Worm (Caenorhabditis elegans) whole organism, L2 larva: Measurements from ENCODE around the gene ttr-46.
A peak's percentile ranks its signal among the peaks of the same experiment; 100 is the strongest.

Experiments used
- C34F6.9 ChIP-seq: fragments of 150-350 bp; optimal IDR thresholded peaks from 2 replicates; lab custom pipeline; 2014; ENCODE audit warnings: missing biosample characterization, missing genetic modification characterization
- F13H6.1 ChIP-seq: sonication (generic microtip); optimal IDR thresholded peaks from 2 replicates; lab custom pipeline; 2016; ENCODE audit warnings: missing genetic modification characterization, missing compliant biosample characterization
- R02D3.7 ChIP-seq: fragments of 150-350 bp; optimal IDR thresholded peaks from 2 replicates; lab custom pipeline; 2014; ENCODE audit warnings: missing biosample characterization, missing genetic modification characterization
- ama-1 ChIP-seq: fragments of 150-350 bp; optimal IDR thresholded peaks from 2 replicates; lab custom pipeline; 2018; ENCODE audit warnings: inconsistent platforms
- blmp-1 ChIP-seq: sonication (generic microtip); optimal IDR thresholded peaks from 2 replicates; lab custom pipeline; 2017; ENCODE audit warnings: missing genetic modification characterization, mild to moderate bottlenecking, missing compliant biosample characterization, antibody characterized with exemption, moderate library complexity; ENCODE audit not compliant: insufficient read depth
- ceh-16 ChIP-seq: fragments of 150-350 bp; optimal IDR thresholded peaks from 2 replicates; lab custom pipeline; 2014; ENCODE audit warnings: missing biosample characterization, missing genetic modification characterization
- ceh-82 ChIP-seq: fragments of 150-350 bp; optimal IDR thresholded peaks from 2 replicates; lab custom pipeline; 2014; ENCODE audit warnings: missing biosample characterization, missing genetic modification characterization
- dmd-4 ChIP-seq: sonication (generic microtip); optimal IDR thresholded peaks from 2 replicates; lab custom pipeline; 2017; ENCODE audit warnings: missing biosample characterization, missing genetic modification characterization
- egl-27 ChIP-seq: sonication (generic microtip); optimal IDR thresholded peaks from 3 replicates; lab custom pipeline; 2017; ENCODE audit warnings: missing biosample characterization, missing genetic modification reagents, missing genetic modification characterization
- elt-3 ChIP-seq: sonication (generic microtip); optimal IDR thresholded peaks from 2 replicates; lab custom pipeline; 2017; ENCODE audit warnings: missing biosample characterization, missing genetic modification characterization
- fos-1 ChIP-seq: fragments of 150-350 bp; optimal IDR thresholded peaks from 2 replicates; lab custom pipeline; 2014; ENCODE audit warnings: missing biosample characterization, missing genetic modification characterization
- lin-11 ChIP-seq: fragments of 150-350 bp; sonication (generic microtip); optimal IDR thresholded peaks from 2 replicates; lab custom pipeline; 2014; ENCODE audit warnings: missing biosample characterization, missing genetic modification characterization, inconsistent platforms, mixed read lengths
- lin-39 ChIP-seq: fragments of 150-350 bp; optimal IDR thresholded peaks from 2 replicates; lab custom pipeline; 2014; ENCODE audit warnings: missing biosample characterization, missing genetic modification reagents, missing genetic modification characterization
- lsy-2 ChIP-seq, 2 experiments: fragments of 150-350 bp in 1 of 2; sonication (generic microtip) in 1 of 2; optimal IDR thresholded peaks; 2 replicates each; lab custom pipeline; 2014 to 2017; ENCODE audit warnings: missing biosample characterization in 2 of 2, missing genetic modification characterization in 2 of 2
- mab-5 ChIP-seq: fragments of 150-350 bp; optimal IDR thresholded peaks from 2 replicates; lab custom pipeline; 2014; ENCODE audit warnings: missing biosample characterization, missing genetic modification characterization
- mbf-1 ChIP-seq: sonication (generic microtip); optimal IDR thresholded peaks from 2 replicates; lab custom pipeline; 2017; ENCODE audit warnings: missing biosample characterization, missing genetic modification characterization
- mdl-1 ChIP-seq, 2 experiments: fragments of 150-350 bp in 1 of 2; sonication (generic microtip) in 1 of 2; optimal IDR thresholded peaks; 2 replicates each; lab custom pipeline; 2017; ENCODE audit warnings: missing biosample characterization in 2 of 2, missing genetic modification characterization in 2 of 2
- nhr-11 ChIP-seq: fragments of 150-350 bp; optimal IDR thresholded peaks from 2 replicates; lab custom pipeline; 2014; ENCODE audit warnings: missing biosample characterization, missing genetic modification characterization
- nhr-129 ChIP-seq: fragments of 150-350 bp; optimal IDR thresholded peaks from 2 replicates; lab custom pipeline; 2014; ENCODE audit warnings: missing biosample characterization, missing genetic modification characterization
- nhr-21 ChIP-seq: fragments of 150-350 bp; optimal IDR thresholded peaks from 2 replicates; lab custom pipeline; 2014; ENCODE audit warnings: missing biosample characterization, missing genetic modification characterization
- nhr-25 ChIP-seq: fragments of 150-350 bp; sonication (generic microtip); optimal IDR thresholded peaks from 3 replicates; lab custom pipeline; 2014; ENCODE audit warnings: missing biosample characterization, missing genetic modification characterization
- nhr-6 ChIP-seq: fragments of 150-350 bp; optimal IDR thresholded peaks from 2 replicates; lab custom pipeline; 2014; ENCODE audit warnings: missing biosample characterization, missing genetic modification characterization
- nhr-77 ChIP-seq: fragments of 150-350 bp; optimal IDR thresholded peaks from 2 replicates; lab custom pipeline; 2014; ENCODE audit warnings: missing biosample characterization, missing genetic modification characterization
- sem-4 ChIP-seq: fragments of 150-350 bp; optimal IDR thresholded peaks from 2 replicates; lab custom pipeline; 2014; ENCODE audit warnings: missing biosample characterization, missing genetic modification reagents, missing genetic modification characterization
- sma-3 ChIP-seq: sonication (generic microtip); optimal IDR thresholded peaks from 2 replicates; lab custom pipeline; 2016; ENCODE audit warnings: missing genetic modification reagents, missing genetic modification characterization, missing compliant biosample characterization
- sma-9 ChIP-seq, 2 experiments: fragments of 150-350 bp in 1 of 2; sonication (generic microtip) in 1 of 2; optimal IDR thresholded peaks; 2 replicates each; lab custom pipeline; 2014 to 2016; ENCODE audit warnings: missing genetic modification characterization in 2 of 2, mild to moderate bottlenecking in 1 of 2, missing biosample characterization in 1 of 2, missing compliant biosample characterization in 1 of 2, missing genetic modification reagents in 1 of 2, moderate library complexity in 1 of 2
- unc-39 ChIP-seq: fragments of 150-350 bp; optimal IDR thresholded peaks from 2 replicates; lab custom pipeline; 2014; ENCODE audit warnings: missing biosample characterization, missing genetic modification characterization
- unc-62 ChIP-seq: fragments of 150-350 bp; optimal IDR thresholded peaks from 2 replicates; lab custom pipeline; 2014; ENCODE audit warnings: missing biosample characterization, missing genetic modification reagents, missing genetic modification characterization
- zag-1 ChIP-seq: fragments of 150-350 bp; optimal IDR thresholded peaks from 2 replicates; lab custom pipeline; 2014; ENCODE audit warnings: missing biosample characterization, missing genetic modification characterization
- ztf-4 ChIP-seq: fragments of 150-350 bp; optimal IDR thresholded peaks from 2 replicates; lab custom pipeline; 2014; ENCODE audit warnings: missing biosample characterization, missing genetic modification characterization

Gene ttr-46

DNA sequence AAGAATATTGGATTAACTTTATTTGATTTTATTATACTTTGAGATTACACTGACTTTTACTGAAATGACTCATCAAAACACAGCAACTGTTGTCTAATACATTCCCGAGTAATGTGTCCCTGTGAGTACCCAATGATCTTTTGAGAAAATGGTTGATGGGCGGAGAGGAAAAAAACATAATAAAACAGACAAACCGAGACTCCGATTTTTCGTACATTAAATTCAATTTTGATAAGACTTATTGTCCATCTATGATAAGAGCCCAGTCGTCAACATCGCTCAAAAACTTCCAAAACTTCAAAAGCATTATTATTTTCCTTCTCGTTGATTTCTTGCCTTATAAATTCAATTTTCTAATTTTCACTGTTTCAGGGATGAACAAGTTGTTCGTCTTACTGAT, at the start of gene ttr-46:
Gene ttr-46 (plus strand): TSS at position 373 of the 400 bp plus-strand sequence.
- peak; percentile 56 for TF ChIP-seq fos-1 (tag; lab: Kevin White, UChicago)
- TF ChIP-seq ceh-16: no peak
- TF ChIP-seq zag-1: no peak
- TF ChIP-seq, all 48 proteins: peak for 1

DNA sequence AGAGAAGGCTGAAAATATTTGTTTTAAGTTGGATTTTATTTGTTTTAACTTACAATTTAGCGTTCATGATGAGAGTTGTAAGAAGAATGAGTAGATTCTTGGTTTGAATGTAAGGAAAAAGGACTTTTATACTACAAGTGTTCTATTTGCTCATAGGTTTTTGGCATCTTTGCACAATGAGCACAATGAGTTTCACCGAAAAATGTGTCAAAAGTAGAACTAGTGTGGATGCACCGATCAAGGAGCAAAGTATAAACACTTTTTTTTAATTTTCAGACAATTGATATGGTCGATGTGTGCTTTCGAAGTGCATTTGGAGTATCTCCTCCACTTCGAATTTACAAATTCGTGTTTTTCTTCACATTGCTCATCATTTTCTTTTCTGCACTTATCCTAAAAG, 44.9 kb upstream of the ttr-46 start, which contains the start of gene fipr-11:
Gene fipr-11 (minus strand): TSS at position 101 of the 400 bp plus-strand sequence.
- no peak for TF ChIP-seq ceh-82 (tag; lab: Kevin White, UChicago)
- TF ChIP-seq unc-62 (GFP tag; lab: Kevin White, UChicago): no peak
- TF ChIP-seq elt-3 (tag; lab: Kevin White, UChicago): no peak
- TF ChIP-seq ceh-16: no peak
- TF ChIP-seq C34F6.9 (tag; lab: Kevin White, UChicago): no peak
- no peak for TF ChIP-seq nhr-25 (tag; lab: Kevin White, UChicago)
- TF ChIP-seq nhr-11 (tag; lab: Kevin White, UChicago): no peak
- no peak for TF ChIP-seq lsy-2 (tag; optimal IDR thresholded peaks at IDR 0.05; lab: Kevin White, UChicago)
- no peak for TF ChIP-seq lin-11
- TF ChIP-seq nhr-129: no peak
- no peak for TF ChIP-seq blmp-1 (tag; lab: Kevin White, UChicago)
- no peak for TF ChIP-seq sem-4 (tag; lab: Kevin White, UChicago)
- TF ChIP-seq zag-1: no peak
- TF ChIP-seq sma-3 (GFP tag; lab: Kevin White, UChicago): no peak
- no peak for TF ChIP-seq mbf-1

DNA sequence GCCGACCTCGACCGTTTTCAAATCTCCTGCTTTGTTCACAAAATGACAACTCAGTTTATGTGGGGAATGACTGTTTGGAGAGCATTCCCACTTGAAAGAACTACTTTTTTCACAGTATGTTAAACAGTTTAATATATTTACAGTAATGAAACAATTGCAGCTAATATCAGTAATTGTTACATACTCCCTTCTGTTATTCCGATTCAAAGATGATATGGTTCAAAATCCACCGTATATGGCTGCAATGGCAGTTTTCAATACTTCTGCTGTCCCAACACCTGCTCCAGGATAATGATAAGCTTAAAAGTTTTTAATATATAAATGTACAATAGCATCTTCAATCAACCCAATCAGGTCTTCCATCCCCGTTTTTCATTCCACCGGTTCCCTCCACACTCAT, 43.8 kb upstream of the ttr-46 start:
- TF ChIP-seq nhr-21 (no peak), lin-11 (no peak)

DNA sequence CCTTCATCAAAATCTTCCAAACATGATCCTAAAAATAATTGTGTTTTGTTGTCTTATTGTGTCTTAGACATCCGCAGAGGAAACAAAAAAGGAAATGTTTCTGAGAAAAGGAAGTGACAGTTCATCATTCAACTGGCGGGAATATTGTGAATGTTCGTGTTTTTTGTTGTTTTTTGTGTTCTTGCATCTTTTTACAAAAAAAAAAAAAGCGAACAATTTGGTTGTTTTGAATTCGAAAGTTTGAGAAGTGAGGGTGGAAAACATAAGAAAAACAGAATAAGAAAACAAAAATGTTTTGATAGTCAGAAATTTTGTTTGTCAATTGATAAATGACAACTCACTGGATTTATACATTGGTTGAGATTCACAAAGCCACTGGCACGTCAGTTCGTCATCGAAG, 41.4 kb upstream of the ttr-46 start:
- TF ChIP-seq nhr-77 (tag; lab: Kevin White, UChicago) (no peak), lin-39 (tag; lab: Kevin White, UChicago) (no peak), mbf-1 (no peak), ama-1 (lab: Kevin White, UChicago) (no peak), fos-1 (tag; lab: Kevin White, UChicago) (no peak), egl-27 (tag; lab: Kevin White, UChicago) (no peak), ztf-4 (no peak), nhr-11 (tag; lab: Kevin White, UChicago) (no peak), sem-4 (tag; lab: Kevin White, UChicago) (no peak), C34F6.9 (tag; lab: Kevin White, UChicago) (no peak), nhr-21 (no peak)

DNA sequence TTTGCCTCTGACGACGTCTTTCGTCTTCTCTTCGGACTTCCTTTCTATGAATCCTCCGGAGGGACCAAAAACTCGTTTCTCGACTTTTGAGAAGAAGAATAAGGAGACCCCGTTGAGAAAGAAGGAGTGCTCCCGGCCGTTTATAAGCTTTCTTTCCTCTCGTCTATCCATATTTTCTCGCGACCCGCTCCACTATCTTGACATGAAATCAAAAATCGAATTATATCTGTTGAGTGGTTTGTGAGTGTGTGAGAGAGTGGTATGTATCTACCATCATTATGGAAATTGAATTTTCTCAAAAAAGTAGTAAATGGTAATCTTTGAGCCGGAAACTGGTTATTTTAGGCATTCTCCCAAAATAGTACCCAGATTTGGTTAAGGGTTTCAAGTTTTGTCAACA, 39.9 kb upstream of the ttr-46 start:
- TF ChIP-seq sma-9 (GFP tag; optimal IDR thresholded peaks at IDR 0.05; lab: Kevin White, UChicago): no peak
- no peak for TF ChIP-seq sma-9 (tag; optimal IDR thresholded peaks at IDR 0.05; lab: Kevin White, UChicago)
- no peak for TF ChIP-seq mab-5 (tag; lab: Kevin White, UChicago)
- no peak for TF ChIP-seq unc-39 (tag; lab: Kevin White, UChicago)
- TF ChIP-seq F13H6.1: no peak
- no peak for TF ChIP-seq mbf-1
- TF ChIP-seq sma-3 (GFP tag; lab: Kevin White, UChicago): no peak
- no peak for TF ChIP-seq lin-11
- TF ChIP-seq dmd-4 (tag; lab: Kevin White, UChicago): no peak
- TF ChIP-seq lin-39 (tag; lab: Kevin White, UChicago): no peak
- TF ChIP-seq mdl-1 (tag; optimal IDR thresholded peaks at IDR 0.05; lab: Kevin White, UChicago): no peak
- TF ChIP-seq ztf-4: no peak
- no peak for TF ChIP-seq nhr-25 (tag; lab: Kevin White, UChicago)
- TF ChIP-seq, all 48 proteins: peak for 0

DNA sequence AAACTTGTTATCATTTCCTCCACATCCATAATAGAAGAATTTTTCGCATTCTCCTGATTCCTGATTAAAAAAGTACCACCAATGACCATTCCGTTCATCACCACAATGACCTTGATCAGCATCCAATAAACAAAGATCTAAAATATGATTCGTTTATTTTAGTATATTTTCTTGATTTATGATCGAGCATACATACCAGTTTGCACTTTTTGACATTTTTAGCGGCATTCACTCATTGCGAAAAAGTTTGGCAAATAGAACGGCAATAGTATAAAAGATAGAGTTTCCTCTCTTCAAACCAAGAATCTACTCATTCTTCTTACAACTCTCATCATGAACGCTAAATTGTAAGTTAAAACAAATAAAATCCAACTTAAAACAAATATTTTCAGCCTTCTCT, 37.2 kb upstream of the ttr-46 start, which contains the start of gene fipr-10:
Gene fipr-10 (plus strand): TSS at position 301 of the 400 bp plus-strand sequence.
- TF ChIP-seq nhr-6 (tag; lab: Kevin White, UChicago): no peak
- no peak for TF ChIP-seq nhr-25 (tag; lab: Kevin White, UChicago)
- TF ChIP-seq sem-4 (tag; lab: Kevin White, UChicago): no peak
- no peak for TF ChIP-seq R02D3.7 (tag; lab: Kevin White, UChicago)
- no peak for TF ChIP-seq blmp-1 (tag; lab: Kevin White, UChicago)
- no peak for TF ChIP-seq F13H6.1
- no peak for TF ChIP-seq dmd-4 (tag; lab: Kevin White, UChicago)
